Fruit fly (Drosophila melanogaster): Measurements from ENCODE around the gene Pgant5.

The Pgant5 gene

dm6 chr2L:5107626-5108272 lies 14.4 kb upstream of the Pgant5 start (continued):
- TF ChIP-seq CG10543 (GFP tag; optimal IDR thresholded peaks at IDR 0.05) (peak; percentile 94), CG2129 (GFP tag; IDR thresholded peaks at IDR 0.05; ENCODE audit: partially characterized antibody) (no peak), ase (GFP tag; IDR thresholded peaks at IDR 0.05) (peak; percentile 92), bab2 (GFP tag; optimal IDR thresholded peaks at IDR 0.05) (peak; percentile 96), ewg (GFP tag; optimal IDR thresholded peaks at IDR 0.05) (peak; percentile 88), CG4730 (GFP tag; IDR thresholded peaks at IDR 0.05) (peak; percentile 89), onecut (GFP tag; IDR thresholded peaks at IDR 0.05) (peak; percentile 85), CG6813 (GFP tag; optimal IDR thresholded peaks at IDR 0.05) (peak; percentile 92), Camta (GFP tag; optimal IDR thresholded peaks at IDR 0.05) (peak; percentile 98), CG8089 (GFP tag; optimal IDR thresholded peaks at IDR 0.05) (peak; percentile 97), CG7786 (GFP tag; optimal IDR thresholded peaks at IDR 0.05) (peak; percentile 99), zfh2 (GFP tag; optimal IDR thresholded peaks at IDR 0.05) (peak; percentile 99), HmgD (GFP tag; optimal IDR thresholded peaks at IDR 0.05) (peak; percentile 93), CG30403 (GFP tag; optimal IDR thresholded peaks at IDR 0.05) (peak; percentile 99), disco-r (GFP tag; optimal IDR thresholded peaks at IDR 0.05) (peak; percentile 95), mld (GFP tag; IDR thresholded peaks at IDR 0.05; ENCODE audit: partially characterized antibody) (no peak), Usf (GFP tag; optimal IDR thresholded peaks at IDR 0.05) (peak; percentile 94), CG1602 (GFP tag; optimal IDR thresholded peaks at IDR 0.05) (peak; percentile 94), CG8765 (GFP tag; IDR thresholded peaks at IDR 0.05) (peak; percentile 76; the same call in 1 of the 2 replicates), CG1024 (GFP tag; IDR thresholded peaks at IDR 0.05) (peak; percentile 84), tx (GFP tag; optimal IDR thresholded peaks at IDR 0.05) (peak; percentile 97), psq (GFP tag; optimal IDR thresholded peaks at IDR 0.05) (peak; percentile 83), CG31224 (GFP tag; IDR thresholded peaks at IDR 0.05) (peak; percentile 90), Oaz (GFP tag; IDR thresholded peaks at IDR 0.05) (peak; percentile 91), dati (GFP tag; IDR thresholded peaks at IDR 0.05) (peak; percentile 86), fd96Cb (tag; optimal IDR thresholded peaks at IDR 0.05) (peak; percentile 94), gcm (GFP tag; optimal IDR thresholded peaks at IDR 0.05) (peak; percentile 80), sug (tag; optimal IDR thresholded peaks at IDR 0.05) (peak; percentile 93), CG5953 (GFP tag; IDR thresholded peaks at IDR 0.05) (peak; percentile 94), CG7357 (GFP tag; IDR thresholded peaks at IDR 0.05) (peak; percentile 90), so (GFP tag; IDR thresholded peaks at IDR 0.05) (peak; percentile 96), sc (optimal IDR thresholded peaks at IDR 0.05) (no peak), sc (GFP tag; optimal IDR thresholded peaks at IDR 0.05) (peak; percentile 91), sna (GFP tag; IDR thresholded peaks at IDR 0.05; ENCODE audit: partially characterized antibody) (no peak), CG1792 (GFP tag; optimal IDR thresholded peaks at IDR 0.05) (peak; percentile 92), Aef1 (GFP tag; IDR thresholded peaks at IDR 0.05) (peak; percentile 98), Blimp-1 (GFP tag; optimal IDR thresholded peaks at IDR 0.05) (peak; percentile 83), CG14050 (GFP tag; IDR thresholded peaks at IDR 0.05) (peak; percentile 92), dan (GFP tag; IDR thresholded peaks at IDR 0.05) (0 out of 2 replicates have a peak, but pooled peaks have one; percentile 10), insv (GFP tag; optimal IDR thresholded peaks at IDR 0.05) (peak in 1 of 2 experiments; percentile 33), bowl (GFP tag; IDR thresholded peaks at IDR 0.05) (peak; percentile 82)

dm6 chr2L:5103733-5104132 lies 10.3 kb upstream of the Pgant5 start:
- TF ChIP-seq sens (GFP tag), result peak; percentile 74
- no peak for TF ChIP-seq CG11093 (GFP tag; IDR thresholded peaks at IDR 0.05)
- TF ChIP-seq CG3995 (GFP tag; optimal IDR thresholded peaks at IDR 0.05), result no peak
- no peak for TF ChIP-seq wek (GFP tag; optimal IDR thresholded peaks at IDR 0.05)
- 0 out of 3 replicates have a peak, but pooled peaks have one; percentile 33 for TF ChIP-seq zfh1 (GFP tag; IDR thresholded peaks at IDR 0.05)
- no peak for TF ChIP-seq hth (optimal IDR thresholded peaks at IDR 0.05)
